Worm (Caenorhabditis elegans): ENCODE data around the gene srlf-35.

srlf-35 gene

DNA sequence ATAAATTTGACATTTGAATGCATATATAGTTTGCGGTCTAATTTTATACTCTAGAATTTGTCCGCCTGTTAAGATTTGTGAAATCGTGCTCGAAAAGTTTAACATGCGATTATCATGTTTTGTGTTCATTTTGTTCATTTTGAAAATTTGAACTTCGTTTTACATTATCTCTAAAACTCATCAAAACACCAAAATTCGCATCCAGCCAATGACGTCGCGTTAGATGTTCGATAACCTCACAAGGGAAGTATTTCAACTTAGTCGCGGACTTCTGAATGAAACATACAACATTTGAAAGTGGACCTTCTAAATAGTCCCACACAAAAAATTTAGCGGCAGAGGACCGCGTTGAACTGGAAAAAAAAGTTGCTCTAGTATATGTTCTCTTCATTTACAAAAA lies 37.6 kb downstream of the srlf-35 start:
- TF ChIP-seq nhr-85 (tag) = peak; percentile 65
- TF ChIP-seq lin-13 (GFP tag; optimal IDR thresholded peaks at IDR 0.05) = no peak

ce11 chrV:543169-543568 lies 39.3 kb downstream of the srlf-35 start, which contains the start of gene C14C6.3:
C14C6.3 (plus strand) TSS chrV:543469.
- TF ChIP-seq fkh-4 (tag; optimal IDR thresholded peaks at IDR 0.05; ENCODE audit: borderline replicate concordance) (no peak), elt-2 (tag; optimal IDR thresholded peaks at IDR 0.05) (no peak), ztf-4 (tag; optimal IDR thresholded peaks at IDR 0.05) (no peak), fkh-10 (GFP tag; optimal IDR thresholded peaks at IDR 0.05) (no peak), C04F5.9 (tag; optimal IDR thresholded peaks at IDR 0.05) (no peak), pag-3 (tag; optimal IDR thresholded peaks at IDR 0.05; ENCODE audit: borderline replicate concordance, insufficient read depth) (no peak), nhr-85 (tag) (no peak), hlh-4 (tag; optimal IDR thresholded peaks at IDR 0.05) (no peak), grh-1 (GFP tag; IDR thresholded peaks at IDR 0.05) (no peak), mab-9 (GFP tag; IDR thresholded peaks at IDR 0.05) (no peak), pqm-1 (tag; optimal IDR thresholded peaks at IDR 0.05) (no peak), nhr-84 (tag; optimal IDR thresholded peaks at IDR 0.05) (no peak), lin-14 (GFP tag; optimal IDR thresholded peaks at IDR 0.05) (no peak), vab-15 (tag; optimal IDR thresholded peaks at IDR 0.05) (no peak), fkh-8 (tag; optimal IDR thresholded peaks at IDR 0.05) (no peak), tbx-2 (tag; optimal IDR thresholded peaks at IDR 0.05) (no peak), pax-3 (tag; optimal IDR thresholded peaks at IDR 0.05) (no peak), ceh-90 (tag; optimal IDR thresholded peaks at IDR 0.05) (no peak)

DNA sequence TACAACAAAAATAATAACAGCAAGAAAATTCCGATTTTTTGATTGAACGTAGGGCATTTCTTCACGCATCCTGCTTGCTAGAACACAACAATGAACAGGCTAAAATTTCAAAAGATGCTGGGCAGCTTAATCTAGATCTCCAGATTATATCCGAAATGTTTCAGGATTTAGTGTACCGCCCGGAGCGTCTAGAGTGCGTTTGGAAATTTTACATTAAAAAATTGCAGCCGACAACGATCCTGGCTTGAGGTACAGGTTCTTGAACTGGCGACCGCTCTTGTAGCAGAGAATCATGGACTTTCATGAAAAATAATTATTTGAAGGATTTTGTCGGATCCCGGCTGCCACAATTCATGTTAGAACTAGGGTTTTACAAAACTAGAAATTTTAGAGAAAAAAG lies 44.2 kb downstream of the srlf-35 start, which contains the start of gene C14C6.6:
C14C6.6 (minus strand) TSS at position 101 of the 400 bp plus-strand sequence.
- TF ChIP-seq nhr-84 (tag; optimal IDR thresholded peaks at IDR 0.05) (no peak), mef-2 (tag; optimal IDR thresholded peaks at IDR 0.05) (no peak), egl-13 (tag; optimal IDR thresholded peaks at IDR 0.05) (no peak), nhr-11 (tag; optimal IDR thresholded peaks at IDR 0.05) (no peak), isw-1 (GFP tag; IDR thresholded peaks at IDR 0.05) (no peak), nhr-28 (tag; optimal IDR thresholded peaks at IDR 0.05) (no peak), fos-1 (tag; optimal IDR thresholded peaks at IDR 0.05) (no peak), dsc-1 (tag; optimal IDR thresholded peaks at IDR 0.05) (no peak), unc-130 (tag; optimal IDR thresholded peaks at IDR 0.05) (no peak), nhr-19 (GFP tag; conservative IDR thresholded peaks at IDR 0.05) (no peak)

ce11 chrV:552406-552805 lies 48.6 kb downstream of the srlf-35 start:
- TF ChIP-seq snpc-4 (tag; optimal IDR thresholded peaks at IDR 0.05) = no peak
- no peak for TF ChIP-seq tlp-1 (tag; optimal IDR thresholded peaks at IDR 0.05)
- no peak for TF ChIP-seq fkh-10 (GFP tag; optimal IDR thresholded peaks at IDR 0.05)
- TF ChIP-seq mdl-1 (tag; optimal IDR thresholded peaks at IDR 0.05) = no peak
- no peak for TF ChIP-seq ceh-88 (GFP tag; IDR thresholded peaks at IDR 0.05)
- TF ChIP-seq fkh-4 (tag; optimal IDR thresholded peaks at IDR 0.05; ENCODE audit: borderline replicate concordance) = no peak
- TF ChIP-seq nhr-19 (GFP tag; conservative IDR thresholded peaks at IDR 0.05) = no peak
- TF ChIP-seq hlh-17 (GFP tag; optimal IDR thresholded peaks at IDR 0.05; ENCODE audit: borderline replicate concordance) = no peak
- no peak for TF ChIP-seq fkh-8 (tag; optimal IDR thresholded peaks at IDR 0.05)
- TF ChIP-seq grh-1 (GFP tag; IDR thresholded peaks at IDR 0.05) = no peak
- no peak for TF ChIP-seq zag-1 (tag; optimal IDR thresholded peaks at IDR 0.05)
- TF ChIP-seq dsc-1 (tag; optimal IDR thresholded peaks at IDR 0.05) = no peak
- TF ChIP-seq isw-1 (GFP tag; IDR thresholded peaks at IDR 0.05) = no peak
- no peak for TF ChIP-seq ceh-8 (GFP tag; optimal IDR thresholded peaks at IDR 0.05)
- TF ChIP-seq nhr-28 (tag; optimal IDR thresholded peaks at IDR 0.05) = no peak
- TF ChIP-seq egl-27 (tag; optimal IDR thresholded peaks at IDR 0.05) = no peak
- no peak for TF ChIP-seq ceh-90 (tag; optimal IDR thresholded peaks at IDR 0.05)
- TF ChIP-seq nhr-47 (tag; optimal IDR thresholded peaks at IDR 0.05) = no peak
- TF ChIP-seq jun-1 (tag; optimal IDR thresholded peaks at IDR 0.05) = no peak

All from whole organism, L1 larva.